Worm (Caenorhabditis elegans) whole organism, L3 larva: ENCODE data around the gene C18D1.2.

Source experiments
- R02D3.7 ChIP-seq: fragments of 150-350 bp; optimal IDR thresholded peaks from 2 replicates; lab custom pipeline; 2014; ENCODE audit warnings: missing biosample characterization, missing genetic modification characterization
- ama-1 ChIP-seq: fragments of 150-350 bp; optimal IDR thresholded peaks from 2 replicates; lab custom pipeline; 2018
- ceh-16 ChIP-seq: sonication (generic microtip); optimal IDR thresholded peaks from 2 replicates; lab custom pipeline; 2017; ENCODE audit warnings: missing biosample characterization, missing genetic modification characterization
- ceh-28 ChIP-seq: fragments of 150-350 bp; optimal IDR thresholded peaks from 2 replicates; lab custom pipeline; 2014; ENCODE audit warnings: missing biosample characterization, missing genetic modification reagents, missing genetic modification characterization
- ceh-9 ChIP-seq: sonication (generic microtip); optimal IDR thresholded peaks from 2 replicates; lab custom pipeline; 2018; ENCODE audit warnings: missing biosample characterization, missing genetic modification characterization
- egl-27 ChIP-seq: sonication (generic microtip); optimal IDR thresholded peaks from 4 replicates; lab custom pipeline; 2017; ENCODE audit warnings: missing biosample characterization, missing genetic modification reagents, missing genetic modification characterization
- egl-5 ChIP-seq: fragments of 150-350 bp; optimal IDR thresholded peaks from 2 replicates; lab custom pipeline; 2017; ENCODE audit warnings: missing biosample characterization, missing genetic modification reagents, missing genetic modification characterization, inconsistent platforms
- elt-1 ChIP-seq: fragments of 150-350 bp; optimal IDR thresholded peaks from 2 replicates; lab custom pipeline; 2014; ENCODE audit warnings: missing biosample characterization, missing genetic modification characterization
- elt-2 ChIP-seq: sonication (generic microtip); optimal IDR thresholded peaks from 2 replicates; lab custom pipeline; 2016; ENCODE audit warnings: missing genetic modification reagents, mild to moderate bottlenecking, missing genetic modification characterization, missing compliant biosample characterization
- elt-3 ChIP-seq, 3 experiments: fragments of 150-350 bp in 1 of 3; sonication (generic microtip) in 2 of 3; optimal IDR thresholded peaks; 2 replicates in 2 of 3; 4 replicates in 1 of 3; lab custom pipeline; 2014 to 2017; ENCODE audit warnings: missing biosample characterization in 3 of 3, missing genetic modification characterization in 3 of 3
- fkh-10 ChIP-seq: sonication (generic microtip); optimal IDR thresholded peaks from 2 replicates; lab custom pipeline; 2017; ENCODE audit warnings: missing biosample characterization, missing genetic modification reagents, missing genetic modification characterization
- fos-1 ChIP-seq: fragments of 150-350 bp; optimal IDR thresholded peaks from 2 replicates; lab custom pipeline; 2014; ENCODE audit warnings: missing biosample characterization, missing genetic modification characterization
- hmg-11 ChIP-seq: sonication (generic microtip); optimal IDR thresholded peaks from 2 replicates; lab custom pipeline; 2016; ENCODE audit warnings: missing genetic modification characterization, missing compliant biosample characterization
- jun-1 ChIP-seq: fragments of 150-350 bp; optimal IDR thresholded peaks from 2 replicates; lab custom pipeline; 2014; ENCODE audit warnings: missing biosample characterization, missing genetic modification reagents, missing genetic modification characterization
- lin-15B ChIP-seq: fragments of 150-350 bp; optimal IDR thresholded peaks from 2 replicates; lab custom pipeline; 2014; ENCODE audit warnings: missing biosample characterization, missing genetic modification characterization
- lin-39 ChIP-seq: fragments of 150-350 bp; optimal IDR thresholded peaks from 2 replicates; lab custom pipeline; 2018; ENCODE audit warnings: missing biosample characterization, missing genetic modification reagents, missing genetic modification characterization
- lsy-12 ChIP-seq: sonication (generic microtip); optimal IDR thresholded peaks from 2 replicates; lab custom pipeline; 2016; ENCODE audit warnings: mild to moderate bottlenecking, missing genetic modification characterization, missing compliant biosample characterization
- nfya-1 ChIP-seq: sonication (generic microtip); optimal IDR thresholded peaks from 2 replicates; lab custom pipeline; 2017; ENCODE audit warnings: missing genetic modification characterization, mild to moderate bottlenecking, missing compliant biosample characterization, antibody characterized with exemption, moderate library complexity; ENCODE audit not compliant: insufficient read depth
- nhr-11 ChIP-seq: fragments of 150-350 bp; optimal IDR thresholded peaks from 2 replicates; lab custom pipeline; 2014; ENCODE audit warnings: missing biosample characterization, missing genetic modification characterization
- nhr-23 ChIP-seq: fragments of 150-350 bp; optimal IDR thresholded peaks from 2 replicates; lab custom pipeline; 2014; ENCODE audit warnings: missing biosample characterization, missing genetic modification reagents, missing genetic modification characterization
- nhr-237 ChIP-seq: fragments of 150-350 bp; optimal IDR thresholded peaks from 2 replicates; lab custom pipeline; 2014; ENCODE audit warnings: missing biosample characterization, missing genetic modification characterization
- nhr-25 ChIP-seq: sonication (generic microtip); optimal IDR thresholded peaks from 2 replicates; lab custom pipeline; 2017; ENCODE audit warnings: missing biosample characterization, missing genetic modification characterization
- nhr-43 ChIP-seq: sonication (generic microtip); optimal IDR thresholded peaks from 2 replicates; lab custom pipeline; 2016; ENCODE audit warnings: mild to moderate bottlenecking, missing genetic modification characterization, missing compliant biosample characterization; ENCODE audit not compliant: poor library complexity, severe bottlenecking
- nhr-67 ChIP-seq: fragments of 150-350 bp; optimal IDR thresholded peaks from 2 replicates; lab custom pipeline; 2014; ENCODE audit warnings: missing biosample characterization, missing genetic modification characterization
- nhr-76 ChIP-seq: fragments of 150-350 bp; sonication (generic microtip); optimal IDR thresholded peaks from 5 replicates; lab custom pipeline; 2014; ENCODE audit warnings: missing biosample characterization, missing genetic modification characterization
- nhr-77 ChIP-seq: fragments of 150-350 bp; optimal IDR thresholded peaks from 2 replicates; lab custom pipeline; 2014; ENCODE audit warnings: missing biosample characterization, missing genetic modification characterization
- pha-4 ChIP-seq: fragments of 150-350 bp; optimal IDR thresholded peaks from 2 replicates; lab custom pipeline; 2014; ENCODE audit warnings: missing biosample characterization, missing genetic modification reagents, missing genetic modification characterization
- pqm-1 ChIP-seq: fragments of 150-350 bp; optimal IDR thresholded peaks from 2 replicates; lab custom pipeline; 2017; ENCODE audit warnings: missing biosample characterization, missing genetic modification characterization, inconsistent platforms
- skn-1 ChIP-seq: fragments of 150-350 bp; optimal IDR thresholded peaks from 2 replicates; lab custom pipeline; 2014; ENCODE audit warnings: missing biosample characterization, missing genetic modification characterization
- snpc-4 ChIP-seq: fragments of 150-350 bp; optimal IDR thresholded peaks from 2 replicates; lab custom pipeline; 2014; ENCODE audit warnings: missing biosample characterization, missing genetic modification characterization
- tbx-2 ChIP-seq: sonication (generic microtip); optimal IDR thresholded peaks from 2 replicates; lab custom pipeline; 2016; ENCODE audit warnings: mild to moderate bottlenecking, missing genetic modification characterization, missing compliant biosample characterization
- unc-39 ChIP-seq: sonication (generic microtip); optimal IDR thresholded peaks from 4 replicates; lab custom pipeline; 2017; ENCODE audit warnings: missing biosample characterization, missing genetic modification characterization
- unc-62 ChIP-seq: fragments of 150-350 bp; sonication (generic microtip); optimal IDR thresholded peaks from 4 replicates; lab custom pipeline; 2014; ENCODE audit warnings: missing biosample characterization, missing genetic modification reagents, missing genetic modification characterization
- ztf-11 ChIP-seq: fragments of 150-350 bp; optimal IDR thresholded peaks from 2 replicates; lab custom pipeline; 2014; ENCODE audit warnings: missing biosample characterization, missing genetic modification characterization
- ztf-4 ChIP-seq: fragments of 150-350 bp; optimal IDR thresholded peaks from 2 replicates; lab custom pipeline; 2014; ENCODE audit warnings: missing biosample characterization, missing genetic modification characterization

Gene C18D1.2

DNA sequence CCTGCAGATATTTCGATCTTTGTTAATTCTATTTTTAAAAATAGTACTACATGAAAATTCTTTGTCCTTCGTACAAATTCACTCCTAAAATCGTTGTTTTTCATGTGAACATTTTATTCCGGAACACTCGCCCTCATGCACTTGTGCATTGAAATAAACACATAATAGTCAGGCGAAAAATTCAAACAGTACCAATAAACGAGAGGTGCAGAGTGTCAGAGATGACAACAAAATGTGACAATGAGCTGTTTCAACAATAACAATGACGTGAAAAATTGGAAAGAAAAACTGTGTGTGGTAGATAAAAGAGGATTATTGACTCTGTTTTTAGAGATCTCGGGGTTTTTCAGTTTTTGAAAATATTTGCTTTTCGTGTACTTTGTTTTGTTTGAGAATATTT, 28.6 kb upstream of the C18D1.2 start, which contains the start of gene F52H3.6:
F52H3.6 (minus strand) TSS at position 228 of the 400 bp plus-strand sequence.
- TF ChIP-seq elt-2 (tag; lab: Kevin White, UChicago) = peak; percentile 32
- TF ChIP-seq pha-4 = peak; percentile 74
- TF ChIP-seq nhr-43 (tag; lab: Kevin White, UChicago) = no peak
- TF ChIP-seq, all 47 proteins: peak for 2

DNA sequence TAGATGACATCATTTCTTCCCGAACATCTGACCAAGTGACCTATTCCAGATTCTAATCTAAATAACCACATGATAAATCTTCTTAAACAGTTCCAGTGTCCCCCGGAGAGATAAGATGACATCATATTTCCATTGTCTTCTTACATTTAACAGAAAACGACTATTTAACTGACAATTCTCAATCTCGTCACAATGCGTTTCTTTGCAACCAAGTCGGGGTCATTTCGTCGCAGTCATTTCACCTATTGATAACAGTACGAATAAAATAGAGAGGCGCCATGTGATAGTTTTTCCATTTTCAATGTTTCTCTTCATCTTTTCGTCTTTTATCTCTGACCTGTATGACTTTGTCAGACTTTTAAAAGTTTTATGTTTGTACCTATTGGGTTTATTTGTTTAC, 27.7 kb upstream of the C18D1.2 start:
- peak; percentile 25 for TF ChIP-seq nfya-1 (tag; lab: Kevin White, UChicago)
- TF ChIP-seq lin-39 (tag; lab: Kevin White, UChicago) = no peak
- no peak for TF ChIP-seq unc-62
- no peak for TF ChIP-seq ceh-9
- peak; percentile 72 for TF ChIP-seq elt-2 (tag; lab: Kevin White, UChicago)
- TF ChIP-seq hmg-11 = no peak
- TF ChIP-seq nhr-25 (tag; lab: Kevin White, UChicago) = peak; percentile 24
- TF ChIP-seq pha-4 = peak; percentile 32
- TF ChIP-seq jun-1 (tag; lab: Kevin White, UChicago) = peak; percentile 21
- TF ChIP-seq ztf-11 (tag; lab: Kevin White, UChicago) = no peak
- TF ChIP-seq nhr-23 (tag; lab: Kevin White, UChicago) = peak; percentile 97
- no peak for TF ChIP-seq nhr-77 (tag; lab: Kevin White, UChicago)
- TF ChIP-seq ama-1 = no peak
- TF ChIP-seq fkh-10 = no peak
- peak; percentile 83 for TF ChIP-seq nhr-43 (tag; lab: Kevin White, UChicago)
- no peak for TF ChIP-seq egl-27
- TF ChIP-seq fos-1 (tag; lab: Kevin White, UChicago) = no peak
- TF ChIP-seq nhr-237 (tag; lab: Kevin White, UChicago) = no peak
- TF ChIP-seq snpc-4 (tag; lab: Kevin White, UChicago) = no peak
- peak; percentile 64 for TF ChIP-seq pqm-1 (tag; lab: Kevin White, UChicago)
- no peak for TF ChIP-seq elt-1 (tag; lab: Kevin White, UChicago)
- TF ChIP-seq ceh-16 (tag; lab: Kevin White, UChicago) = no peak
- TF ChIP-seq elt-3 (tag; optimal IDR thresholded peaks at IDR 0.05; lab: Kevin White, UChicago) = peak in 2 of 3 experiments; percentile 60 to 63
- TF ChIP-seq ztf-4 (tag; lab: Kevin White, UChicago) = no peak

DNA sequence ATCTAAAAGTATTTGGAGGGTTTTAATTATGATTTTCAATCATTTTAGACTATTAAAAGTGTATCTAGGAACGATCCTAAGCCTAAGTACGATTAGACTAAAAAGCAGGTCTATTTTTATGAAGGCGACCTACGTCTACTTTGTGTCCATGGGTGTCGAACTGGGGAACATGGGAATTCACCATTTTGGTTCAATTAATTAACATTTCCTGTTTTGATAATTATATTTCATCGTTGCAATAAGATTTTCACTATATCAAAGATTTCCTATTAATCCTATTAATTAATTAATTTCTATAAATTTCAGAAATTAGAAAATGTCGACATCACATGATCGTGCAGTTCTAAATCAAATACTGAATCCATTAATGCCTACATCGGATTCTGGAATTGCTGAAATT, 26.9 kb upstream of the C18D1.2 start, which contains the start of gene ttc-36:
ttc-36 (plus strand) TSS at position 301 of the 400 bp plus-strand sequence.
- no peak for TF ChIP-seq nhr-43 (tag; lab: Kevin White, UChicago)
- TF ChIP-seq nhr-76 (tag; lab: Kevin White, UChicago) = no peak
- TF ChIP-seq elt-2 (tag; lab: Kevin White, UChicago) = no peak
- TF ChIP-seq lin-15B (tag; lab: Kevin White, UChicago) = no peak
- no peak for TF ChIP-seq tbx-2 (tag; lab: Kevin White, UChicago)
- no peak for TF ChIP-seq pqm-1 (tag; lab: Kevin White, UChicago)
- no peak for TF ChIP-seq nhr-67 (tag; lab: Kevin White, UChicago)
- TF ChIP-seq jun-1 (tag; lab: Kevin White, UChicago) = no peak
- no peak for TF ChIP-seq unc-62
- no peak for TF ChIP-seq fos-1 (tag; lab: Kevin White, UChicago)
- TF ChIP-seq unc-39 = no peak
- no peak for TF ChIP-seq snpc-4 (tag; lab: Kevin White, UChicago)
- TF ChIP-seq nfya-1 (tag; lab: Kevin White, UChicago) = no peak
- TF ChIP-seq egl-27 = no peak
- no peak for TF ChIP-seq ama-1
- no peak for TF ChIP-seq skn-1
- TF ChIP-seq lsy-12 = no peak
- TF ChIP-seq ceh-16 (tag; lab: Kevin White, UChicago) = no peak
- TF ChIP-seq, all 47 proteins: peak for 0

DNA sequence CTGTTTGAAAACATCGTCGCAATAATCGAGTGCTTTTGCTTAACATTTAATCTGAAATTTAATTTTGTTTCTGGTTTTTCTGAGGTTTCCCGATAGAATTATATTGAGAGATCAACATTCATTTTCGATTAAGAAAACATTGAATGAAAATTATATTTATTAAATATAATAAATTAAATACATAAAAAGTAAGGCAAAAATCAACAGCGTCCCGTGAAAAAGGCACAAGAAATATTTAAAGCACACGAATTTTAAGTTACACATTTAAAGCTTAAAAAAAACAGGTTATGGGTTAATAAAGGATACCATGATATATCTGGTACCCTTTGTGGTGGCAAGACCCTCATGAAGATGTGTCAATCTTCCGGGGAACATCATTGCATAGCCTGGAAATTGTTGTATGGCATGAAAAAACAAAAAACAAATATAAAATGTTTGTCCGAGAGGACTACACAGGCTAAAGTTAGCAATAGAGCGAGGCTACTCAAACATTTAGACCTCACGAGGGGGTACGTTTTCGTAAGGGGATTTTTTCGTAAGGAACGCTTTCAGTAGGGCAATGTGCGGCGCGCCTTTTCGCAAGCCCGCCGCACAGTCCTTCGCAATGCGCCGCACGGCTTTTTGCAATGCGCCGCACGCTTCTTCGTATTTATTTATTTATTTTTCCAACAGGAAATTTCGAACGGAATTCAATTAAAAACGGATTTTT, 23.5 kb upstream of the C18D1.2 start, which contains the start of gene mtcu-2:
mtcu-2 (minus strand) TSS at position 51 of the 709 bp plus-strand sequence.
- peak; percentile 34 for TF ChIP-seq elt-2 (tag; lab: Kevin White, UChicago)
- peak; percentile 92 for TF ChIP-seq lin-15B (tag; lab: Kevin White, UChicago)
- TF ChIP-seq skn-1 = peak; percentile 53
- peak; percentile 80 for TF ChIP-seq nhr-43 (tag; lab: Kevin White, UChicago)
- TF ChIP-seq tbx-2 (tag; lab: Kevin White, UChicago) = peak; percentile 40
- peak; percentile 33 for TF ChIP-seq lin-39 (tag; lab: Kevin White, UChicago)
- TF ChIP-seq nhr-11 = peak; percentile 73
- TF ChIP-seq jun-1 (tag; lab: Kevin White, UChicago) = peak; percentile 60
- peak; percentile 65 for TF ChIP-seq ceh-28 (tag; lab: Kevin White, UChicago)
- TF ChIP-seq pha-4 = peak; percentile 80
- peak; percentile 46 for TF ChIP-seq pqm-1 (tag; lab: Kevin White, UChicago)
- TF ChIP-seq lsy-12 = peak; percentile 75
- peak; percentile 74 for TF ChIP-seq nfya-1 (tag; lab: Kevin White, UChicago)
- TF ChIP-seq snpc-4 (tag; lab: Kevin White, UChicago) = peak; percentile 41
- peak; percentile 82 for TF ChIP-seq nhr-23 (tag; lab: Kevin White, UChicago)
- TF ChIP-seq R02D3.7 (tag; lab: Kevin White, UChicago) = peak; percentile 69
- peak; percentile 18 for TF ChIP-seq egl-5
- peak; percentile 57 for TF ChIP-seq nhr-25 (tag; lab: Kevin White, UChicago)
